Worm (Caenorhabditis elegans) whole organism, dauer: ENCODE measurements around the gene F19G12.8.
"Not testable (repeated sequence)": the region's sequence is repeated elsewhere in the genome, so short reads cannot be mapped to it uniquely, and the experiment has no call there.

ENCODE experiments used
- unc-62 ChIP-seq: sonication (generic microtip); optimal IDR thresholded peaks from 2 replicates; lab custom pipeline; 2017; ENCODE audit warnings: missing biosample characterization, missing genetic modification reagents, missing genetic modification characterization

F19G12.8 gene

DNA sequence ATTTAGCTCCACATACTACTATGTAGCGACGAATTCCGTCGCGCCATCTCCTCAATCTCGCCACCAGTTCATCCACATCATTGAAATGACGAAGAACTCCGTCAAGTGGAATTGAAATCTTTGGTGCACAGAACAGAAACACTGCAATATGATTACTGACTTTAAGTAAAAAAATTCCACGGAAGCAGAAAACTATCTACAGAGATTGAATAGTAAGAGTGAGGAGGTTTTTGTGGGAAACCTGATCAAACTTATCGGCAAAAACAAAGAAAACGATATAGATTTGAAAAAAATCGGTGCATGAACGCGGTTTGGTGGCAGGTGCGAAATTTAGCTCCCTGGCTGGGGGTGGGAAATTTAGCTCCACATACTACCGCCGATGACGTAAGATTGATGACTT is 13.7 kb upstream of the F19G12.8 start, which contains the start of gene ZK402.2:
ZK402.2 (plus strand) TSS at position 301 of the 400 bp plus-strand sequence.
- TF ChIP-seq unc-62, result not testable (repeated sequence)

DNA sequence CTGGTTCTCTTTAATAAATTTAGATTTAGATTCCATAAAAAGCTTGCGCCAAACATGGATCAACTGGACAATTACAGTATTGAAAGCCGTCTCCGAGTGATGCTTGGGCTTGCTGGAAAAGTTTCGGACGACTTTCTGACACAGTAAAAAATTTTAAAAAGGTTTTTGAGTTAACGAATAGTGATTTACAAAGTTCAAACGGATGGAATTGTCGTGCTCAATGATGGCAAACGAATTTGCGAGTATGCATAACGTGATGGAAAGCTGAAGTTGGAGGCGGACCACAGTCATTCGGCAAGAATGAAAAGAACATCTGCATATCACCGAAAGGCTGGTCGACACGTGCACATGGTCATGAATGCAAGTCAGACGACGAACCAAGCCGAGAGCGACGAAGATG is 13.1 kb upstream of the F19G12.8 start, which contains the start of gene ZK402.1:
ZK402.1 (plus strand) TSS at position 301 of the 400 bp plus-strand sequence.
- not testable (repeated sequence) for TF ChIP-seq unc-62

ce11 chrX:1409224-1409623 is 7.9 kb upstream of the F19G12.8 start:
- no peak for TF ChIP-seq unc-62

- TF ChIP-seq unc-62, result no peak
These were observed 6.6 kb upstream of the F19G12.8 start, which contains the start of gene abu-2 for ce11 chrX:1410552-1410951. abu-2 (minus strand) TSS chrX:1410652.

DNA sequence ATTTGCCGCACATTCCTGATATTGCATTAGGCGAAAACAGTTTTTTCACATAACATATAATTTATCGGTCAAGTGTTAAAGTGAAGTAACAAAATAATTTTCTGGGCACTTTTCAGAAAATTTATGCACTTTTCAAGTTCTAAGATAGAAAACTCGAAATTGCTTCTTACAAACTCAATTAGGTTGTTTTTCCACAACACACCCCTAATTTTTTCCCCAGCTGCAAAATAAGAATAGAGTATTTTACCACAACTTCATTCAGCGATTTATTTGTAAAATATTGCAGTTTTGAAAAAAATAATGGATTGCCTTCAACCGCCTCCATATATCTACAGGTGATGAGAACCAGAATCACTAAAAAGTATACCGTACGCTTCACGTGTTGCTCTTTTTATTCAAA is 4.3 kb upstream of the F19G12.8 start, which contains the start of gene srh-19:
srh-19 (plus strand) TSS at position 301 of the 400 bp plus-strand sequence.
- TF ChIP-seq unc-62, result no peak

ce11 chrX:1419163-1419696 is 2.1 kb downstream of the F19G12.8 start, which contains the start of gene F19G12.9:
F19G12.9 (plus strand) TSS chrX:1419213.
- TF ChIP-seq unc-62, result no peak

DNA sequence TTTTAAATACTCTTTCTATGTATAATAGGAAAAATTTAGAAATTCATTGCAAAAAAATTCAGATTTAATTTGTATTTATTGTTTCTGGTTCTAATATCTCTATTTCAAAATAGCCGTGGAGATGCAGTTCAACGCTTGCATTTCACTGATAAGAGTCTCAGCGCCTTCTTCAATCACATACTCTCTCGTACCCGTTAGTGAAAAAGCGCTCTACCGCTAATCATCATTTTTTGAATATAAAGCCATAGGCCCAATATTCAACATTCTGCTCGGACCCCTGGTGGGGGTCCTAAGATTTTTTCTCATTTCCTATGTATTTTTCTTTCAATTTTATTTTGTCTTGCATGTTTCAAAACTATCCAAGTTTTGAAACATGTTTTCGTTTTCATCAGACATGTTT is 3.4 kb downstream of the F19G12.8 start:
- TF ChIP-seq unc-62, result no peak

DNA sequence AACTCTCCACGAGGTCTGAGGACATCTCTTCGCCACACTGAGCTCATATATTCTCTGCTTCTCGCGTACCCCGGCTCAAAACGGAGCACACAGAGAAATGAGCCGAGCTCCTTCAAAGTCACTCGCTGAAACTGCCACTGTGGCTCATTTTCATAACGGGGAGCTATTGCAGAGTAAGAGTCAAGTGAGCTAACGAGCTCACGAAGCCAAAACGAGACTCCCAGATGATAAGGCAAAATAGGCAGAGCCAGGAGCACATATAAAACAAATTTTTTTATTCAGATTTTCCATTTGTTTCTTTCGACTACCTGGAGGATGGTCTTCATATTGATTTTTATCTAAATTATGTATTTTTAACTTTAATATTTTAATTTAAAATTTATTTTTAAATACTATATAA is 7.4 kb downstream of the F19G12.8 start, which contains the start of gene F19G12.3:
F19G12.3 (plus strand) TSS at position 301 of the 400 bp plus-strand sequence.
- no peak for TF ChIP-seq unc-62

- TF ChIP-seq unc-62, result no peak
These were observed 9.3 kb downstream of the F19G12.8 start, which contains the start of gene F19G12.11 for ce11 chrX:1426425-1426824. F19G12.11 (minus strand) TSS chrX:1426525.

DNA sequence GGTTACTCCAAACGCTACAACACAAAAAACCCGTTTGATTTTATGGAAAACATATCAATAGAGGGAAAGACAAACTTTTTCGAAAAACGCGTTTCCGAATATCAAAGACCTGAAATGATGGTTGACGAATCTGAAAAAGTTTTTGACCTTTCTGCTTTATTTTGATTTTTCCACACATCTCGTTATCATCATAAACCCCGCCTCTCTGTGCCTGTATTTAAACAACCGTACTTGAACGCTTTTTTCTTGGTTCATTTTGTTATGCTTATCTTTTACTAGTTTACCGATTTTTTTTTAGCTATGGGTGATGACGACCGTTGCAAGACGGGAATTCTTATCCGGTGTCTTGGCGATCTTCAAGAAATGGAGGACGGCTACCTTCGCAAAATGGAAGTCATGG is 13.6 kb downstream of the F19G12.8 start, which contains the start of gene F19G12.1:
F19G12.1 (plus strand) TSS at position 301 of the 400 bp plus-strand sequence.
- not testable (repeated sequence) for TF ChIP-seq unc-62

ce11 chrX:1437097-1437496 is 20.0 kb downstream of the F19G12.8 start:
- TF ChIP-seq unc-62, result no peak

- TF ChIP-seq unc-62, result no peak
These were observed 21.8 kb downstream of the F19G12.8 start for ce11 chrX:1438925-1439324.

DNA sequence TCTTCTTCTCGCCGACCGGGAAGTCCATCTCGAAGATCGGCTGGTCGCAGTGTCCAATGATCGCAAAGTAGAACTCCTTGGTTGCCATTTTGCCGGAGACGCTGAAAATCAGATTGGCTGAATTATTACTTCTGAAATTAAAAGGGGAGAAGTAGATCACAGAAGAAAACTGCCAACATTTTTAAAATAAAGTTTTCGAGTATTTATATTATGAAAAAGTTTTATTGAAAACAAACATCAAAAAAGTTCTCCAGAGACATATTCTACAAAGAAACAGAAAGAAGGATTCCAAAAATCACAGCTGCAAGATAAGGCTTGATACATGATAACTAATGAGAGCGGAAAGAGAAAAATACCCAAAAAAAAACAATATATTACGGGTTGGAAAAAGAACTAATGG is 23.0 kb downstream of the F19G12.8 start, which contains the start of gene sedl-1:
sedl-1 (minus strand) TSS at position 101 of the 400 bp plus-strand sequence.
- TF ChIP-seq unc-62, result no peak

ce11 chrX:1441602-1442183 is 24.6 kb downstream of the F19G12.8 start:
- TF ChIP-seq unc-62, result no peak

DNA sequence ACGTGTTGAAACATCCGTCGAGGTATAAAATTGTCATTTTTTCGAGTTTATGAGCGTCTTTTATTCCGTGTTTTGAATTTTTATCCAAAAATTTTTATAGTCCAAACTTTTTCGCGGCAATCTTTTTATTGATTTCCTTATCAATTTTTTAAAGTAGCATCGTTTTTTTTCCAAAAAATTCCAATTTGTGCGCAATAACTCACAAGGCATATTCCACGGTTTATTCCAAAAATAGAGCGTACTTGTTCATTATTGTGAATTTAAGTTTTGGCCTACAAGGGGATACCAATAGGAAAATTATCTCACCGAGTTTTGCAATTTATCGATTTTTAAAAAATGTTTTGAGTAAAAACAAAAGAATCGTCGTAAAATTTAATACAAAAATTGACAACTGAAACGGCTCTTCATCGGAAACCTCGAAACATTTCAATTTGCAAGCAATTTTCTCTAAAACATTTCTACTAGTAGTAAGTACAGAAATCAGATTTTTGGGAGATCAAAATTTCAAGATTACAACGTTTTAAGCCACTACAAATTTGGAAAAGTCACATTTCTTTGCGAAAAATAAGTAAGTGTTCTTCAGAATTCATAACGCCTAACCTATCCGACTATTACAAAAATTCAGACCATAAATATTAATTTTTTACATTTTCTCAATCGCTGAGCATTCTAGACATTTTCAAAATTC is 26.6 kb downstream of the F19G12.8 start:
- no peak for TF ChIP-seq unc-62

DNA sequence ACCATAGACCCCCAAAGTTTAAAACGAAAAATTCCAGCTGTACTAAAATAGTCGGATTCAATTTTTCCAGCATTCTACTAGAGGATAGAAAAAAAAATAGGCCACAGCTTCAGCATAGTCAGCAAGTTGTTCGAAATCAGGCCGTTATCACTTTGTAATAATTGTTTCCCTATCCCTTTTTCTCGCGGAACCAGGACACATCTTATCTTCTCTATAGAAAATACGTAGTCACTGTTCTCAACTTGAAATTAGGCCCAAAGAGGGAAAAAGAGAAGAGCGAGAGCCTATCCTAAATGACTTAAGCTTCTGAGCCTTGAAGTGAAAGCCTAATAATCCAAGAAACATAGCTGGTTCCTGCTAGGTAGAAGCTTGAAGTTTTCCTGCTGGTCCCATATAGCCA is 28.6 kb downstream of the F19G12.8 start:
- TF ChIP-seq unc-62, result no peak

- TF ChIP-seq unc-62, result peak; percentile 5
These were observed 29.5 kb downstream of the F19G12.8 start, which contains the start of gene zfp-3 for ce11 chrX:1446593-1447141. zfp-3 (minus strand) TSS chrX:1446643.
